Worm (Caenorhabditis elegans): ENCODE measurements around the gene arrd-14.

Gene arrd-14

ce11 chrII:13721218-13721617, 30.9 kb upstream of the arrd-14 start, which contains the start of gene sre-46:
TSS of gene sre-46 (minus strand) at chrII:13721318.
- TF ChIP-seq tra-4 (tag; optimal IDR thresholded peaks at IDR 0.05), result no peak
- TF ChIP-seq ceh-36 (tag; optimal IDR thresholded peaks at IDR 0.05), result no peak
- no peak for TF ChIP-seq aly-1 (tag; optimal IDR thresholded peaks at IDR 0.05)
- TF ChIP-seq B0310.2 (tag; optimal IDR thresholded peaks at IDR 0.05), result no peak
- no peak for TF ChIP-seq tbx-37 (GFP tag; conservative IDR thresholded peaks at IDR 0.05)
- no peak for TF ChIP-seq hmg-4 (GFP tag; optimal IDR thresholded peaks at IDR 0.05)
- no peak for TF ChIP-seq scrt-1 (GFP tag; IDR thresholded peaks at IDR 0.05)
- no peak for TF ChIP-seq hnd-1 (tag; optimal IDR thresholded peaks at IDR 0.05)
- TF ChIP-seq ama-1 (optimal IDR thresholded peaks at IDR 0.05), result no peak
- no peak for TF ChIP-seq ceh-13 (GFP tag; optimal IDR thresholded peaks at IDR 0.05)
- no peak for TF ChIP-seq flt-1 (GFP tag; IDR thresholded peaks at IDR 0.05)
- no peak for TF ChIP-seq F13C5.2 (tag; optimal IDR thresholded peaks at IDR 0.05)
- no peak for TF ChIP-seq pes-1 (GFP tag; IDR thresholded peaks at IDR 0.05)

DNA sequence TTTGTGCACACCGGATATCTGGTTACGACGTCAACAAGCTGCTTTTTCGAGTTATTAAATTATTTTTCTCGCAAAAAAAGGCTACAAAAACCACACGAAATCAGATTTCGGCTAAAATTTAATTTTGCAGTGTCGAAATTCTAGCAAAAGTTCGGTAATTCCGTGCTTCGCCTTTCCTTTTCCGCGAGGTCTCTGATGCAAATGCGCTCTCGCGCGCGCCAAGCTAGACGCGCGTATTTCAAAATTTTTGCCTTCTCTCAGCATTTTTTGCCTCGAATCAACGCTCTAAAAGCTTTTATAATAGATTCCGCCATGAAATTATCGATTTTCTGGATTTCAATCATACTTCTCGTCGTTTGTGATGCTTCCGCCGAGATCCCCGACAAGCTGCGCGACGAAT, 29.4 kb upstream of the arrd-14 start, which contains the start of gene Y54G9A.5:
TSS of gene Y54G9A.5 (plus strand) at position 245 of the 400 bp plus-strand sequence.
- no peak for TF ChIP-seq B0310.2 (tag; optimal IDR thresholded peaks at IDR 0.05)
- TF ChIP-seq hmg-4 (GFP tag; optimal IDR thresholded peaks at IDR 0.05), result no peak
- no peak for TF ChIP-seq sea-1 (GFP tag; conservative IDR thresholded peaks at IDR 0.05)
- no peak for TF ChIP-seq F13C5.2 (tag; optimal IDR thresholded peaks at IDR 0.05)
- TF ChIP-seq scrt-1 (GFP tag; IDR thresholded peaks at IDR 0.05), result no peak
- TF ChIP-seq flt-1 (GFP tag; IDR thresholded peaks at IDR 0.05), result no peak
- TF ChIP-seq ceh-36 (tag; optimal IDR thresholded peaks at IDR 0.05), result no peak
- TF ChIP-seq ets-7 (tag; optimal IDR thresholded peaks at IDR 0.05), result no peak

ce11 chrII:13723754-13724153, 28.4 kb upstream of the arrd-14 start:
- TF ChIP-seq ceh-13 (GFP tag; optimal IDR thresholded peaks at IDR 0.05) (no peak), ceh-36 (tag; optimal IDR thresholded peaks at IDR 0.05) (no peak), pes-1 (GFP tag; IDR thresholded peaks at IDR 0.05) (no peak), flt-1 (GFP tag; IDR thresholded peaks at IDR 0.05) (no peak), ama-1 (optimal IDR thresholded peaks at IDR 0.05) (no peak), tra-4 (tag; optimal IDR thresholded peaks at IDR 0.05) (no peak), F13C5.2 (tag; optimal IDR thresholded peaks at IDR 0.05) (no peak), tbx-11 (GFP tag; IDR thresholded peaks at IDR 0.05) (no peak), hmbx-1 (tag; optimal IDR thresholded peaks at IDR 0.05) (no peak), hnd-1 (tag; optimal IDR thresholded peaks at IDR 0.05) (no peak), B0310.2 (tag; optimal IDR thresholded peaks at IDR 0.05) (no peak), ets-7 (tag; optimal IDR thresholded peaks at IDR 0.05) (no peak), aly-1 (tag; optimal IDR thresholded peaks at IDR 0.05) (no peak), hmg-4 (GFP tag; optimal IDR thresholded peaks at IDR 0.05) (no peak), tbx-37 (GFP tag; conservative IDR thresholded peaks at IDR 0.05) (no peak), sea-1 (GFP tag; conservative IDR thresholded peaks at IDR 0.05) (no peak), scrt-1 (GFP tag; IDR thresholded peaks at IDR 0.05) (no peak)

ce11 chrII:13725793-13726192, 26.3 kb upstream of the arrd-14 start, which contains the start of the genes Y54G9A.7 and bub-3:
TSS of gene Y54G9A.7 (minus strand) at chrII:13725799.
TSS of gene bub-3 (plus strand) at chrII:13726062.
- TF ChIP-seq ceh-13 (GFP tag; optimal IDR thresholded peaks at IDR 0.05), result no peak
- TF ChIP-seq ceh-36 (tag; optimal IDR thresholded peaks at IDR 0.05), result no peak
- no peak for TF ChIP-seq hmbx-1 (tag; optimal IDR thresholded peaks at IDR 0.05)
- no peak for TF ChIP-seq ets-7 (tag; optimal IDR thresholded peaks at IDR 0.05)
- no peak for TF ChIP-seq tbx-37 (GFP tag; conservative IDR thresholded peaks at IDR 0.05)
- no peak for TF ChIP-seq hnd-1 (tag; optimal IDR thresholded peaks at IDR 0.05)
- no peak for TF ChIP-seq ama-1 (optimal IDR thresholded peaks at IDR 0.05)
- TF ChIP-seq sea-1 (GFP tag; conservative IDR thresholded peaks at IDR 0.05), result no peak
- TF ChIP-seq hmg-4 (GFP tag; optimal IDR thresholded peaks at IDR 0.05), result no peak
- TF ChIP-seq tra-4 (tag; optimal IDR thresholded peaks at IDR 0.05), result no peak

DNA sequence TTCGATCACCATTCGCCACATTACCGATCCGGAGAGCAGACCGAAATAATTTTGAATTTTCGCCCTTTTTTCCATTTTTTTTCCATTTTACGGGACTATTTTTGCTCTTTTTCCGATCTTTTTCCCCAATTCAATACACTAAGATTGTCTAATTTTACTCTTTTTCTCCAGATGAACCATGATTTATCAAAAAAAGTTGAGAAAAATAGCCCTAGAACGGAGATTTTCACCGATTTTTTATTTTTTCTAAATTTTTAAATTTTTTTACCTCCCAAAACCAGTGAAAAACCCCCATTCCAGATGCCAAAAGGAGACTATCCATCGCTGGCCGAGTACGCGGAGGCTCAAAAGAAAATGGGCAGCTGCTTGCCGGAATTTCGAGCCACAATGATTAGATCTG, 22.7 kb upstream of the arrd-14 start, which contains the start of gene Y54G9A.9:
TSS of gene Y54G9A.9 (plus strand) at position 301 of the 400 bp plus-strand sequence.
- TF ChIP-seq ceh-36 (tag; optimal IDR thresholded peaks at IDR 0.05) (no peak), aly-1 (tag; optimal IDR thresholded peaks at IDR 0.05) (no peak), hmg-4 (GFP tag; optimal IDR thresholded peaks at IDR 0.05) (no peak), tra-4 (tag; optimal IDR thresholded peaks at IDR 0.05) (no peak), tbx-11 (GFP tag; IDR thresholded peaks at IDR 0.05) (no peak), F13C5.2 (tag; optimal IDR thresholded peaks at IDR 0.05) (no peak), tbx-37 (GFP tag; conservative IDR thresholded peaks at IDR 0.05) (no peak), ets-7 (tag; optimal IDR thresholded peaks at IDR 0.05) (no peak), hnd-1 (tag; optimal IDR thresholded peaks at IDR 0.05) (no peak)

DNA sequence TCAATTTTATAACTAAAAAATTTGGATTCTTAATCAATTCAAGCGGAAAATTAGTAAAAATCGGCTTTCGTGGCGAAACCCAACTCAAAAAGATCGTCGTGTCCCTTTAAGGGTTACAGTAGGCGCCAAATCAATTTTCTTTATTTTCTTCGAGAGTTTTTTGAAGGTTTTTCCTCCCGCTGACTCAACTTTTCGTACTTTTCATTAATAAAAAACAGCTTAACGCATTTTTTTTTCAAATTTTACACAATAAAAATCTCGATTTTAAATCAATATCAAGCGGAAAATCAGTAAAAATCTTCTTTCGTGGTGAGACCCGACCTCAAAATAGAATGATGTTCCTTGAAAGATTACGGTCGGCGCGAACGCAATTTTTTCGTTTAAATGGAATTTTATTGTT, 20.0 kb upstream of the arrd-14 start:
- TF ChIP-seq F13C5.2 (tag; optimal IDR thresholded peaks at IDR 0.05), result no peak
- TF ChIP-seq hmbx-1 (tag; optimal IDR thresholded peaks at IDR 0.05), result no peak
- no peak for TF ChIP-seq ceh-36 (tag; optimal IDR thresholded peaks at IDR 0.05)
- no peak for TF ChIP-seq aly-1 (tag; optimal IDR thresholded peaks at IDR 0.05)
- TF ChIP-seq ama-1 (optimal IDR thresholded peaks at IDR 0.05), result no peak

DNA sequence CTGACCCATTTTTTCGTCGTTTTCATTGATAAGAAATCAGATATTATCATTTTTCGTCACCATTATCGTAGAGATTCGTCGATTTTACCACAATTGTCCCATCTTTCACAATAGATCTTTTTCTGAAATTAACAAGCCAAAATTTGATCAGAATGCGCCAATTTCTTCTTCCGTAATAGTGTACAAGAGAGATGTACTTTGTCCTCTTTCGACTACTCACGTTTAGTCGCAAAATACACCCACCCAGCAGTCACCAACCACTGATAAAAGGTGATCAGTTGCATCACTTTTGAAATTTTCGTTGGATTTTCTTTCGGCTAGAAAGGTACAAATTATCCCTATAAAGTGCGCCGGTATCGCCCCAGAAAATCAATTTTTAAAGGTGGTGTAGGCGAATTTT, 19.5 kb upstream of the arrd-14 start:
- TF ChIP-seq ceh-36 (tag; optimal IDR thresholded peaks at IDR 0.05) (no peak), ets-7 (tag; optimal IDR thresholded peaks at IDR 0.05) (no peak), B0310.2 (tag; optimal IDR thresholded peaks at IDR 0.05) (no peak), F13C5.2 (tag; optimal IDR thresholded peaks at IDR 0.05) (no peak), hmbx-1 (tag; optimal IDR thresholded peaks at IDR 0.05) (no peak), ceh-13 (GFP tag; optimal IDR thresholded peaks at IDR 0.05) (no peak), aly-1 (tag; optimal IDR thresholded peaks at IDR 0.05) (no peak), hnd-1 (tag; optimal IDR thresholded peaks at IDR 0.05) (no peak), pes-1 (GFP tag; IDR thresholded peaks at IDR 0.05) (no peak), scrt-1 (GFP tag; IDR thresholded peaks at IDR 0.05) (no peak), sea-1 (GFP tag; conservative IDR thresholded peaks at IDR 0.05) (no peak), hmg-4 (GFP tag; optimal IDR thresholded peaks at IDR 0.05) (no peak), tra-4 (tag; optimal IDR thresholded peaks at IDR 0.05) (no peak), tbx-37 (GFP tag; conservative IDR thresholded peaks at IDR 0.05) (no peak), ama-1 (optimal IDR thresholded peaks at IDR 0.05) (no peak), flt-1 (GFP tag; IDR thresholded peaks at IDR 0.05) (no peak), tbx-11 (GFP tag; IDR thresholded peaks at IDR 0.05) (no peak)
